Worm (Caenorhabditis elegans): Measurements from ENCODE around the gene npr-12.

ce11 chrIV:6964508-6964907 lies 27.1 kb upstream of the npr-12 start, which contains the start of gene B0478.3:
- no peak for TF ChIP-seq nhr-237 (tag; optimal IDR thresholded peaks at IDR 0.05)
- TF ChIP-seq unc-62 (GFP tag; optimal IDR thresholded peaks at IDR 0.05) = no peak
- TF ChIP-seq nhr-28 (tag; optimal IDR thresholded peaks at IDR 0.05) = no peak
- no peak for TF ChIP-seq lin-13 (tag; optimal IDR thresholded peaks at IDR 0.05)
- no peak for TF ChIP-seq mab-5 (tag; optimal IDR thresholded peaks at IDR 0.05)
- no peak for TF ChIP-seq ztf-11 (tag; optimal IDR thresholded peaks at IDR 0.05)
- no peak for TF ChIP-seq snpc-4 (tag; optimal IDR thresholded peaks at IDR 0.05)
- TF ChIP-seq nhr-76 (tag; optimal IDR thresholded peaks at IDR 0.05) = no peak
- TF ChIP-seq lin-32 (GFP tag; optimal IDR thresholded peaks at IDR 0.05) = no peak
- no peak for TF ChIP-seq lsy-2 (tag; optimal IDR thresholded peaks at IDR 0.05)
- TF ChIP-seq ces-1 (GFP tag; optimal IDR thresholded peaks at IDR 0.05) = no peak
- TF ChIP-seq bed-3 (GFP tag; optimal IDR thresholded peaks at IDR 0.05) = no peak
- TF ChIP-seq nhr-12 (tag; optimal IDR thresholded peaks at IDR 0.05) = no peak
- TF ChIP-seq unc-39 (tag; optimal IDR thresholded peaks at IDR 0.05) = no peak

Data from whole organism, mixed stage, embryonic.